Fruit fly (Drosophila melanogaster) whole organism, pupa: ENCODE results near the gene Pgd.
A peak's percentile ranks its signal among the peaks of the same experiment; 100 is the strongest.

Experiments used
- CG10348 ChIP-seq: fragments of 200-800 bp; sonication (Bioruptor generic); IDR thresholded peaks from 2 replicates; pipeline ENCODE4 v1.3.6; 2022; ENCODE audit warnings: missing biosample characterization, missing genetic modification characterization
- CG12605 ChIP-seq: fragments of 200-800 bp; sonication (Bioruptor generic); IDR thresholded peaks from 2 replicates; pipeline ENCODE4 v1.3.6; 2022; ENCODE audit warnings: missing biosample characterization, missing genetic modification characterization
- CG13204 ChIP-seq: fragments of 200-800 bp; sonication (Bioruptor generic); optimal IDR thresholded peaks from 2 replicates; lab custom pipeline; 2018; ENCODE audit warnings: missing biosample characterization, mild to moderate bottlenecking, missing genetic modification characterization, moderate library complexity
- CG14655 ChIP-seq: fragments of 200-800 bp; sonication (Bioruptor generic); optimal IDR thresholded peaks from 3 replicates; lab custom pipeline; 2017; ENCODE audit warnings: mild to moderate bottlenecking, missing biosample characterization, missing genetic modification reagents, missing genetic modification characterization
- CG15710 ChIP-seq: fragments of 200-800 bp; sonication (Bioruptor generic); optimal IDR thresholded peaks from 2 replicates; lab custom pipeline; 2018; ENCODE audit warnings: missing biosample characterization, mild to moderate bottlenecking, missing genetic modification characterization, moderate library complexity
- CG17806 ChIP-seq: fragments of 200-800 bp; sonication (Bioruptor generic); optimal IDR thresholded peaks from 2 replicates; lab custom pipeline; 2018; ENCODE audit warnings: missing biosample characterization, mild to moderate bottlenecking, missing genetic modification characterization, moderate library complexity
- CG32121 ChIP-seq: fragments of 200-800 bp; sonication (Bioruptor generic); IDR thresholded peaks from 2 replicates; pipeline ENCODE4 v1.3.6; 2022; ENCODE audit warnings: missing biosample characterization, missing genetic modification characterization
- CG34367 ChIP-seq: fragments of 200-800 bp; sonication (Bioruptor generic); optimal IDR thresholded peaks from 2 replicates; lab custom pipeline; 2018; ENCODE audit warnings: missing biosample characterization, mild to moderate bottlenecking, missing genetic modification characterization
- CG4496 ChIP-seq: fragments of 200-800 bp; sonication (Bioruptor generic); IDR thresholded peaks from 3 replicates; pipeline ENCODE4 v1.3.6; 2022; ENCODE audit warnings: missing biosample characterization, missing genetic modification characterization
- CG8159 ChIP-seq: fragments of 200-800 bp; sonication (Bioruptor generic); optimal IDR thresholded peaks from 3 replicates; lab custom pipeline; 2018; ENCODE audit warnings: missing biosample characterization, mild to moderate bottlenecking, missing genetic modification characterization, moderate library complexity
- CG8301 ChIP-seq: fragments of 200-800 bp; sonication (Bioruptor generic); optimal IDR thresholded peaks from 2 replicates; lab custom pipeline; 2018; ENCODE audit warnings: missing biosample characterization, mild to moderate bottlenecking, missing genetic modification characterization
- CG9948 ChIP-seq: fragments of 200-800 bp; sonication (Bioruptor generic); optimal IDR thresholded peaks from 2 replicates; lab custom pipeline; 2018; ENCODE audit warnings: missing biosample characterization, mild to moderate bottlenecking, missing genetic modification characterization, moderate library complexity
- D1 ChIP-seq: fragments of 200-800 bp; sonication (Bioruptor generic); optimal IDR thresholded peaks from 2 replicates; lab custom pipeline; 2018; ENCODE audit warnings: missing biosample characterization, mild to moderate bottlenecking, missing genetic modification characterization, moderate library complexity
- EcR ChIP-seq: fragments of 200-800 bp; sonication (Bioruptor generic); optimal IDR thresholded peaks from 3 replicates; lab custom pipeline; 2019; ENCODE audit warnings: missing biosample characterization, missing genetic modification characterization, mild to moderate bottlenecking, moderate library complexity, missing genetic modification reagents
- Ets98B ChIP-seq: fragments of 200-800 bp; sonication (Bioruptor generic); IDR thresholded peaks from 2 replicates; pipeline ENCODE4 v1.3.6; 2022; ENCODE audit warnings: missing biosample characterization, missing genetic modification characterization
- Pif1A ChIP-seq: fragments of 200-800 bp; sonication (Bioruptor generic); optimal IDR thresholded peaks from 3 replicates; lab custom pipeline; 2016; ENCODE audit warnings: missing biosample characterization, missing genetic modification characterization
- Pif1B ChIP-seq: fragments of 200-800 bp; sonication (Bioruptor generic); optimal IDR thresholded peaks from 3 replicates; lab custom pipeline; 2016; ENCODE audit warnings: missing biosample characterization, missing genetic modification characterization
- Snoo ChIP-seq: fragments of 200-800 bp; sonication (Bioruptor generic); optimal IDR thresholded peaks from 3 replicates; lab custom pipeline; 2017; ENCODE audit warnings: missing biosample characterization, mild to moderate bottlenecking, missing genetic modification characterization, inconsistent platforms
- fd96Ca ChIP-seq: fragments of 200-800 bp; sonication (Bioruptor generic); IDR thresholded peaks from 3 replicates; pipeline ENCODE4 v1.3.6; 2022; ENCODE audit warnings: missing biosample characterization, missing genetic modification characterization
- gl ChIP-seq: fragments of 200-800 bp; sonication (Bioruptor generic); optimal IDR thresholded peaks from 2 replicates; lab custom pipeline; 2018; ENCODE audit warnings: missing biosample characterization, mild to moderate bottlenecking, missing genetic modification characterization
- rn ChIP-seq: fragments of 200-800 bp; sonication (Bioruptor generic); IDR thresholded peaks from 2 replicates; pipeline ENCODE4 v1.3.6; 2022; ENCODE audit warnings: missing biosample characterization, missing genetic modification characterization

Gene Pgd

DNA sequence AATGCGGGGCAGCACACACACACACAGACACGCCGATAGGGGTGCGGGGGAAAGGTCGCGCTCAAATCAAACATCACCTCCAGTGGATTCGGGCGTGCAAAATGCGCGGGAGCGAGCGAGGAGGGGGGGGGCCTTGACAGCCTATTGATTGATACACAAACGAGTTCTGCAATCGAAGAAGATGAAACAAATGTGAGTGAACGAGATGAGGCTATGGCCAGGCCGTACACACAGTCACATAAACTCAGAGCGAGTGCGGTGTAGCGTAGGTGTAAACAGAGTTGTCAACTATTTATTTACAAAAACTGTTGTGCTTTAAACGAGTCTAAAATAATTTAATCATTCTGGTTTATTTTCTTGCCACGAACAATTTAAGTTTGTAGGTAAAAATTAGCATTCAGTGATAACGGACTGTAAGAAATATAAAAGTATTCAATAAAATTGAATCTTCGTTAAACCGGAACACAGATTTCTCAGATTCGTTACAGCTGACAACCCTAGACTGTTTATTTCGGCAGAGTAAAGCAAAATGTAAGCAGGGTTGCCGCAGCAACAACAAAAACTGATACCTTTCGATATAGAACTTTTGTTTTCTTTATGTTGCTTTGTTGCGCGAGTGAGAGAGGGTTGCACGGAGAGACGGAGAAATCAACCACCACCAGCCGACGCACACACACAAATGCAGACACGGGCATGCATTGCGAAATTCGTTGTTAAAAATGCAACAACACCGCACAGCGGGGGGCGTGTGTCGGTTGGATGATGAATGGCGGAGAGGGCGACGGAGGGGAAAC, 9.8 kb upstream of the Pgd start:
- TF ChIP-seq Pif1A (GFP tag; lab: Kevin White, UChicago) (peak; percentile 84), CG4496 (peak; percentile 83), CG8301 (tag; lab: Kevin White, UChicago) (peak; percentile 85), CG12605 (GFP tag; lab: Robert Waterston, UW) (no peak; the same call in none of the 2 replicates), CG15710 (tag; lab: Kevin White, UChicago) (peak; percentile 88), Snoo (tag; lab: Kevin White, UChicago) (peak; percentile 91), CG9948 (tag; lab: Kevin White, UChicago) (peak; percentile 84), CG14655 (GFP tag; lab: Kevin White, UChicago) (peak; percentile 80), EcR (GFP tag; lab: Kevin White, UChicago) (peak; percentile 17), fd96Ca (GFP tag; lab: Robert Waterston, UW) (peak; percentile 46; the same call in 1 of the 3 replicates), Ets98B (peak; percentile 63), CG8159 (tag; lab: Kevin White, UChicago) (peak; percentile 92), CG17806 (tag; lab: Kevin White, UChicago) (peak; percentile 89), CG32121 (GFP tag; lab: Robert Waterston, UW) (peak; percentile 78), gl (peak; percentile 76), Pif1B (peak; percentile 79), CG10348 (GFP tag; lab: Robert Waterston, UW) (no peak), CG13204 (GFP tag; lab: Kevin White, UChicago) (peak; percentile 10), CG34367 (tag; lab: Kevin White, UChicago) (peak; percentile 83), D1 (tag; lab: Kevin White, UChicago) (peak; percentile 73), rn (no peak)

DNA sequence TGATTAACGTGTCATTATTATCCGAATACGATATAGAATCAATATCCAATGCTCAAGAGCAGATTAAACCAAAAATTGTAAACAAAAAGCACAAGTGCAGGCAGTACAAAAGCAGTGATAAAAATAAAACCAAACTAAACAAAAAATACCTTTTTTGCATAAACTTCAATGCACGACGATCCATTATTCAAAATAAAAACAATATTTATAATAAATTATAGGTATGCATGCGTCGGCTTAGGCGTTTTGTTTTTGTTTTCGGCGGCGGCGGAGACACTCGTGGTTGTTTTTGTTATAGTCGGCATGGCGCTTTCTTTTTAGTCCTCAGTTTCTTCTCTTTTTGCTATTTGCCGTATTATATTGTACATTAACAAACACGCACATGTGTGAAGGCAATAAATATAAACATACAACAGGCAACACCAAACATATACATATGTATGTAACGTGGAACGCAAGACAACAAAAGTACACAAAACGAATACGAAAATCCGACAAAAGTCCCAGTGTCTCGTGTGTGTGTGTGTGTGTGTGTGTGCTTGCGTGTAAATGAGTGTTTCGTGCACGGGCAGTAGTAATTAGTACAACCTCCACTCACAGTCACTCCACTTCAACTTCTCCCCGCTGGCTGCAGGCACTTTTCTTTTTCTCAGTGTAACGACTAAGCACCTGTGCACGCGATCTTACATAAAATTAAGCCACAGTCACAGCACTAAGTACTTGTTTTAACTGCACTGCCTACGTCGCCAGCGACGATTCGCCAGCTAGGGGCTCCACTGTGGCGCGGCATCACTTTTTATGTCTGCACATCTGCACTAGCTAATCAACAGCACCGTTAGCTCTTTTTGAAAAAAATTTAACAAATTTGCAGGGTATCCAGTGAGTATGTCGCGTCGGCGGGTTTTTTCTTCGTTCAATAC, 8.8 kb upstream of the Pgd start:
- TF ChIP-seq CG10348 (GFP tag; lab: Robert Waterston, UW) (peak; percentile 43; the same call in 1 of the 2 replicates), fd96Ca (GFP tag; lab: Robert Waterston, UW) (peak; percentile 56), EcR (GFP tag; lab: Kevin White, UChicago) (no peak), CG32121 (GFP tag; lab: Robert Waterston, UW) (peak; percentile 7; the same call in 1 of the 2 replicates), D1 (tag; lab: Kevin White, UChicago) (peak; percentile 22), CG4496 (peak; percentile 24; the same call in 1 of the 3 replicates), CG15710 (tag; lab: Kevin White, UChicago) (no peak), CG8159 (tag; lab: Kevin White, UChicago) (peak; percentile 22), CG8301 (tag; lab: Kevin White, UChicago) (peak; percentile 7)

DNA sequence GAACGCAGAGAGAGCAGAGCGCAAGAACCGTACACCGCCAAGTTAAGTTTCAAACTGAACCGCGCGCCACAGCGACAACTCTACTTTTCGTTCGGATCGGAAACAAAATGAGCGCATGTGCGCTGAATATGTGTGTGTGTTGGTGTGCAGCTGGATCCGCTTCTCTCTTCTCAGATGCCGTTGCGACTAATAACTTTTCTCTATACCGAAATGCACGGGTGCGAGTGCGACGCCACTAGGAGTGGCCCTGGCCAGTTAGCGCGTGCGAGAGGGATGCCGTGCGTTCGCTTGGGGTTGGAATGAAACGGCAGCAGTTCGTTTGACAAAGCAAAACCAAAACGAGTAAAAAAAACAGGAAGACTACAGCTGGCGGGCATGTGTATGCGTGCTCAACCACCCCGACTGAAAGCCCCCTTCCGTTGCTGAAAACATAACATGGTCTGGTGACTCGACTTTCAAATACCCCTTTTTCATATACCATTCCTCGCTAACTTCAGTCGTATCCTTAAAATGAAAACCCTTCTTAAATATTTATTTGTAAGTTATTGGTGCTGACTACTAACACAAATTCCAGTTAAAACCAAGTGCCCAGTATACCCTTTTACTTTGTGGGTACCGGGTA, 8.0 kb upstream of the Pgd start:
- TF ChIP-seq CG15710 (tag; lab: Kevin White, UChicago) (peak; percentile 100), CG10348 (GFP tag; lab: Robert Waterston, UW) (peak; percentile 99), Pif1B (peak; percentile 99), rn (peak; percentile 99), CG34367 (tag; lab: Kevin White, UChicago) (peak; percentile 100), CG8159 (tag; lab: Kevin White, UChicago) (peak; percentile 99), CG8301 (tag; lab: Kevin White, UChicago) (peak; percentile 100), fd96Ca (GFP tag; lab: Robert Waterston, UW) (peak; percentile 100), EcR (GFP tag; lab: Kevin White, UChicago) (peak; percentile 68), D1 (tag; lab: Kevin White, UChicago) (peak; percentile 93), Snoo (tag; lab: Kevin White, UChicago) (peak; percentile 99), CG13204 (GFP tag; lab: Kevin White, UChicago) (peak; percentile 98), Pif1A (GFP tag; lab: Kevin White, UChicago) (peak; percentile 100), Ets98B (peak; percentile 100), CG9948 (tag; lab: Kevin White, UChicago) (peak; percentile 100), CG14655 (GFP tag; lab: Kevin White, UChicago) (peak; percentile 100), CG12605 (GFP tag; lab: Robert Waterston, UW) (peak; percentile 99), CG17806 (tag; lab: Kevin White, UChicago) (peak; percentile 100), gl (peak; percentile 98), CG32121 (GFP tag; lab: Robert Waterston, UW) (peak; percentile 100), CG4496 (peak; percentile 100)

DNA sequence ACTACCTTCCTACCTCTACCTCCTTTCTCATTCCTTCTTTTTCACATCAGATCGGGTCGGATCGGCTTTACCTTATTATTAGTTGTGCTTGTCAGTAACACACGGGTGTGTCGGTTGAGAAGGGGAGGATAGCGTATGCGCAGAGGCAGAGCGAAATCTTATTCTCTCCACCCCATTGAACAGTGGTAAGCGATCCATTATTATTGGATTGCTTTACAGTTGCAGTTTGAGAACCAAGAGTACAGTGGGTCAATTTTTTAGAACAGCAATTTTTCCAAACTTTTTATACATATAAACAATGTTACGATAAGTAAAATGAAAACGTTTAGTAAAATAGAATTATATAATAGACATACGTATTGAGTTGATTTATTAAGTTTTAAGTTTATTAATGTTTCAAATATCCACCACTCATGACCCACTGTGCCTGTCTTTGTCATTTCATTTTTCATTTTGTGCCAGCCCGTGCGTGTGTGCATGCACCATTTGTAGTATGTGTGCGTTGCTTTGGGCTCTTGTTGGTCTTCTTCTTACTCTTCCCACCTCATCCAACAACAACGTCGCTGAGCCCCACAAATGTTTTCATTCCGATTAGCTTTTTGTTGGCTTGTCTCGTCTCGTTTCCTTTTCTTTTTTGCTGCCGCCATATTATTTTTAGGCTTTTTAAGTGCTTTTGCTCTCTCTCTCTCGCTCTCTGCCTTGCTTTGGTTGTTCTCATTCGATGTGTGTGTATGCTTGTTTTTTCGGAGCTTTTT, 7.2 kb upstream of the Pgd start:
- peak; percentile 97 for TF ChIP-seq Ets98B
- peak; percentile 94 for TF ChIP-seq CG10348 (GFP tag; lab: Robert Waterston, UW)
- TF ChIP-seq CG8301 (tag; lab: Kevin White, UChicago), result peak; percentile 99
- peak; percentile 99 for TF ChIP-seq CG9948 (tag; lab: Kevin White, UChicago)
- peak; percentile 99 for TF ChIP-seq CG34367 (tag; lab: Kevin White, UChicago)
- peak; percentile 99 for TF ChIP-seq CG32121 (GFP tag; lab: Robert Waterston, UW)
- peak; percentile 99 for TF ChIP-seq CG15710 (tag; lab: Kevin White, UChicago)
- peak; percentile 88 for TF ChIP-seq fd96Ca (GFP tag; lab: Robert Waterston, UW)
- TF ChIP-seq CG17806 (tag; lab: Kevin White, UChicago), result peak; percentile 99
- peak; percentile 96 for TF ChIP-seq CG12605 (GFP tag; lab: Robert Waterston, UW)
- peak; percentile 96 for TF ChIP-seq CG13204 (GFP tag; lab: Kevin White, UChicago)
- TF ChIP-seq Pif1A (GFP tag; lab: Kevin White, UChicago), result peak; percentile 97
- peak; percentile 99 for TF ChIP-seq CG8159 (tag; lab: Kevin White, UChicago)
- TF ChIP-seq Snoo (tag; lab: Kevin White, UChicago), result peak; percentile 97
- peak; percentile 98 for TF ChIP-seq CG14655 (GFP tag; lab: Kevin White, UChicago)
- TF ChIP-seq EcR (GFP tag; lab: Kevin White, UChicago), result peak; percentile 37
- peak; percentile 97 for TF ChIP-seq gl
- TF ChIP-seq rn, result peak; percentile 88
- peak; percentile 98 for TF ChIP-seq CG4496
- peak; percentile 97 for TF ChIP-seq Pif1B
- TF ChIP-seq D1 (tag; lab: Kevin White, UChicago), result peak; percentile 99
